Fruit fly (Drosophila melanogaster) whole organism, adult: ENCODE results near the gene CG42676.

ENCODE experiments used
- CG11617 ChIP-seq: fragments of 200-800 bp; sonication (Bioruptor generic); optimal IDR thresholded peaks from 2 replicates; lab custom pipeline; 2017; ENCODE audit warnings: mild to moderate bottlenecking, missing biosample characterization, missing genetic modification reagents, missing genetic modification characterization
- CG12768 ChIP-seq: fragments of 200-800 bp; sonication (Bioruptor generic); optimal IDR thresholded peaks from 2 replicates; lab custom pipeline; 2017; ENCODE audit warnings: missing biosample characterization, missing genetic modification characterization, mild to moderate bottlenecking, moderate library complexity, missing genetic modification reagents
- CG14711 ChIP-seq: fragments of 200-800 bp; sonication (Bioruptor generic); optimal IDR thresholded peaks from 2 replicates; lab custom pipeline; 2018; ENCODE audit warnings: missing biosample characterization, mild to moderate bottlenecking, missing genetic modification characterization, moderate library complexity
- CG1620 ChIP-seq: fragments of 200-800 bp; sonication (Bioruptor generic); optimal IDR thresholded peaks from 2 replicates; lab custom pipeline; 2016; ENCODE audit warnings: missing biosample characterization, missing genetic modification characterization
- CG33017 ChIP-seq: fragments of 200-800 bp; sonication (Bioruptor generic); optimal IDR thresholded peaks from 2 replicates; lab custom pipeline; 2018; ENCODE audit warnings: missing biosample characterization, mild to moderate bottlenecking, missing genetic modification characterization, moderate library complexity
- CG5204 ChIP-seq: fragments of 200-800 bp; sonication (Bioruptor generic); optimal IDR thresholded peaks from 2 replicates; lab custom pipeline; 2016; ENCODE audit warnings: missing biosample characterization, missing genetic modification characterization
- CG7045 ChIP-seq: fragments of 200-800 bp; sonication (Bioruptor generic); optimal IDR thresholded peaks from 2 replicates; lab custom pipeline; 2017; ENCODE audit warnings: missing biosample characterization, mild to moderate bottlenecking, missing genetic modification characterization
- CG7101 ChIP-seq: fragments of 200-800 bp; sonication (Bioruptor generic); optimal IDR thresholded peaks from 2 replicates; lab custom pipeline; 2018; ENCODE audit warnings: missing biosample characterization, mild to moderate bottlenecking, missing genetic modification characterization, moderate library complexity
- Clk ChIP-seq: fragments of 200-800 bp; sonication (Bioruptor generic); optimal IDR thresholded peaks from 2 replicates; lab custom pipeline; 2017; ENCODE audit warnings: missing biosample characterization, missing genetic modification characterization
- Crg-1 ChIP-seq: fragments of 200-800 bp; sonication (Bioruptor generic); optimal IDR thresholded peaks from 2 replicates; lab custom pipeline; 2016; ENCODE audit warnings: missing biosample characterization, missing genetic modification characterization
- Hr96 ChIP-seq: fragments of 200-800 bp; sonication (Bioruptor generic); optimal IDR thresholded peaks from 2 replicates; lab custom pipeline; 2016; ENCODE audit warnings: missing biosample characterization, missing genetic modification characterization
- Mnt ChIP-seq: fragments of 200-800 bp; sonication (Bioruptor generic); optimal IDR thresholded peaks from 2 replicates; lab custom pipeline; 2016; ENCODE audit warnings: missing biosample characterization, mild to moderate bottlenecking, missing genetic modification characterization
- bab1 ChIP-seq: fragments of 200-800 bp; sonication (Bioruptor generic); optimal IDR thresholded peaks from 3 replicates; lab custom pipeline; 2019; ENCODE audit warnings: missing biosample characterization, mild to moderate bottlenecking, missing genetic modification characterization, moderate library complexity
- cic ChIP-seq: fragments of 200-800 bp; sonication (Bioruptor generic); optimal IDR thresholded peaks from 2 replicates; lab custom pipeline; 2017; ENCODE audit warnings: missing biosample characterization, mild to moderate bottlenecking, missing genetic modification characterization, moderate library complexity
- cnc ChIP-seq, 2 experiments: fragments of >200 bp; optimal IDR thresholded peaks; 2 replicates each; lab custom pipeline; 2017
- kay ChIP-seq: fragments of 200-800 bp; sonication (Bioruptor generic); peaks from one replicate; lab custom pipeline; 2016; ENCODE audit warnings: missing biosample characterization, missing genetic modification characterization, borderline replicate concordance
- ovo ChIP-seq: fragments of 200-800 bp; sonication (Bioruptor generic); optimal IDR thresholded peaks from 2 replicates; lab custom pipeline; 2016; ENCODE audit warnings: missing biosample characterization, missing genetic modification characterization
- pad ChIP-seq: fragments of 200-800 bp; sonication (Bioruptor generic); optimal IDR thresholded peaks from 3 replicates; lab custom pipeline; 2017; ENCODE audit warnings: missing biosample characterization, missing genetic modification characterization, mild to moderate bottlenecking, moderate library complexity, missing genetic modification reagents
- tj ChIP-seq: fragments of 200-800 bp; sonication (Bioruptor generic); optimal IDR thresholded peaks from 3 replicates; lab custom pipeline; 2017; ENCODE audit warnings: missing biosample characterization, mild to moderate bottlenecking, missing genetic modification characterization, moderate library complexity
- toe ChIP-seq: fragments of 200-800 bp; sonication (Bioruptor generic); optimal IDR thresholded peaks from 2 replicates; lab custom pipeline; 2016; ENCODE audit warnings: missing biosample characterization, missing genetic modification characterization

The CG42676 gene

DNA sequence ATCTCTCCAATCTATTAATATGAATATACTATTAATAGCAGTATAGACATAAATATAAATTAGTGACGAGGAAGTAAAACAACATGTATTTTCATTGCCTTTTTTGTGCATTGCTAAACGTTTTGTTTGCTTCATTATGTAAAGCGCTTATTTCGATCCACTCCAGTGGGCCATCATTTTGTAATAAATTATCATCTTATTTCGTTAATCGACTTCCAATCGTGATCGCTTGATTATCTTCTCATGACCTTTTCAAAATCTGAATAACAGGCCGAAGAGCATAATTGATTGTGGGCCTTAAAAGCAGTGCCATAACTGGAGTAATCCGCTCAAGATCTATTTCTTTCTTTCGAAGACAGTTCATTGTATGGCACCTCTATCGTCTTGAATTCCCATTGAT is 14.5 kb downstream of the CG42676 start:
- no peak for TF ChIP-seq bab1 (GFP tag; lab: Kevin White, UChicago)
- TF ChIP-seq CG5204 (GFP tag; lab: Kevin White, UChicago): no peak
- TF ChIP-seq CG14711 (tag; lab: Kevin White, UChicago): no peak
- no peak for TF ChIP-seq pad (GFP tag; lab: Kevin White, UChicago)
- TF ChIP-seq Mnt: no peak
- TF ChIP-seq cic (GFP tag; lab: Kevin White, UChicago): no peak
- no peak for TF ChIP-seq cnc (optimal IDR thresholded peaks at IDR 0.05; lab: Kevin White, UChicago)
- no peak for TF ChIP-seq CG7045
- TF ChIP-seq Crg-1 (GFP tag; lab: Kevin White, UChicago): no peak
- no peak for TF ChIP-seq CG7101 (tag; lab: Kevin White, UChicago)
- TF ChIP-seq CG33017 (tag; lab: Kevin White, UChicago): no peak
- TF ChIP-seq ovo: no peak
- no peak for TF ChIP-seq CG12768 (GFP tag; lab: Kevin White, UChicago)
- TF ChIP-seq CG1620 (GFP tag; lab: Kevin White, UChicago): no peak
- TF ChIP-seq toe (GFP tag; lab: Kevin White, UChicago): no peak
- TF ChIP-seq Clk (GFP tag; lab: Kevin White, UChicago): no peak

DNA sequence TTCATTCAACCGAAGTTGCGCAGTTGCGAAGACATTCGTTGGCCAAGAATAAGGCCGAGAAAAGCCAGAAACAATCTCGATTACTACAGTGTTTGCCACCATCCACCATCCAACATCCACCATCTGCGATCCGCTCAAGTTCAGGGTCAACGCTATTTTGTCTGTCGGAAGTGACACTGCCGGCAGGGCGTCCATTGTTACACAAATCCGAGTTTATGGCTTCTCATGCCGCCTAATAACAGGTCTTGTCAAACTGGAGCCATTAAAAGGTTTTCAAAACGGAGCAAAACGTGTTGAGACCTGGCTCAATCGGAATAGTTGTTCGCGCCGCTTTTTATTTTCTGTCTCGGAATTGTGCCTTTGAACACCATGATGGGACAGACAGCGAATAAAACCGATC is 15.9 kb downstream of the CG42676 start:
- TF ChIP-seq Clk (GFP tag; lab: Kevin White, UChicago): no peak
- TF ChIP-seq toe (GFP tag; lab: Kevin White, UChicago): no peak
- no peak for TF ChIP-seq Mnt
- TF ChIP-seq pad (GFP tag; lab: Kevin White, UChicago): no peak
- TF ChIP-seq CG1620 (GFP tag; lab: Kevin White, UChicago): no peak
- no peak for TF ChIP-seq ovo
- TF ChIP-seq CG7045: no peak
- TF ChIP-seq tj: no peak
- no peak for TF ChIP-seq kay (GFP tag; lab: Kevin White, UChicago)
- no peak for TF ChIP-seq CG11617 (GFP tag; lab: Kevin White, UChicago)
- TF ChIP-seq bab1 (GFP tag; lab: Kevin White, UChicago): no peak
- no peak for TF ChIP-seq CG14711 (tag; lab: Kevin White, UChicago)
- no peak for TF ChIP-seq cnc (optimal IDR thresholded peaks at IDR 0.05; lab: Kevin White, UChicago)
- no peak for TF ChIP-seq Crg-1 (GFP tag; lab: Kevin White, UChicago)
- no peak for TF ChIP-seq Hr96
- no peak for TF ChIP-seq CG33017 (tag; lab: Kevin White, UChicago)

DNA sequence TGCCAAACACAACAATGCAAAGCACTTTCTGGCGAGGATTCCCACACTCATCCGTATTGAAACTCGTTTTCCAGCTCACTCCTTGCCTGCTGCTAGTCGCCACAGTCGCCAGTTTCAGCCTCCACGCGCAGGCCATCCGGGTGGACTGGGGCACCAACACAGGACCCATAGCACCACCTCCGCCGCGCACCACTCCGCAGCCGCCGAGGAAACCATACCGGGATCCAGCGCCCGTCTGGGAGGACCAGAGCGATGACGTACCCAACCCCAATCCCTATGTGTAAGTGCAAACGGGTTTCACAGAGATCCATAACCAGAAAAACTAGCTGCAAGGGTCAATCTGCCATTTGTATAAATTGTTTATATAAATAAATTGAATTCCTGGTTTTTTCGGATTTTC is 18.2 kb downstream of the CG42676 start:
- no peak for TF ChIP-seq Mnt
- TF ChIP-seq CG5204 (GFP tag; lab: Kevin White, UChicago): no peak
- no peak for TF ChIP-seq ovo
- no peak for TF ChIP-seq toe (GFP tag; lab: Kevin White, UChicago)
- TF ChIP-seq CG11617 (GFP tag; lab: Kevin White, UChicago): no peak
- TF ChIP-seq Clk (GFP tag; lab: Kevin White, UChicago): no peak
- TF ChIP-seq CG12768 (GFP tag; lab: Kevin White, UChicago): no peak
- TF ChIP-seq Crg-1 (GFP tag; lab: Kevin White, UChicago): no peak
- no peak for TF ChIP-seq CG7101 (tag; lab: Kevin White, UChicago)
- TF ChIP-seq cnc (optimal IDR thresholded peaks at IDR 0.05; lab: Kevin White, UChicago): no peak
- TF ChIP-seq cic (GFP tag; lab: Kevin White, UChicago): no peak
- no peak for TF ChIP-seq CG7045

DNA sequence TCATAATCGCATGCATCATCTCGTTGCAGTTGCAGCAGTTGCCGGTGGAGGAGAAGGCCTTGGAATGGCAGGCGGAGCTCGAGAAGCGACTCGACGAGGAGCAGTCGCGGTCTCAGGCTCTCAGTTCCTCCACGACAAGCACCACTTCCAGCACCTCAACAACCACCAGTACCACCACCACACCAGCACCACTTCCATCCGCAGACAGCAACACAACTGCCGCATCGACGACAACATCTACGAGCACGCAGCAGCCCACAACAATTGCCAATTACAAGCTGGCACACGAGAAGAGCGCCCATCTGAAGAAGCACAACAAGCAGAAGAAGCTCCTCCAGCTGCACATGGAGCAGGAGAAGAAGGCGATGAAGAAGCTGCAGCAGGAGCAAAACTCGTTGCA is 19.5 kb downstream of the CG42676 start:
- TF ChIP-seq Hr96 (no peak), CG11617 (GFP tag; lab: Kevin White, UChicago) (no peak), CG1620 (GFP tag; lab: Kevin White, UChicago) (no peak), pad (GFP tag; lab: Kevin White, UChicago) (no peak), CG7045 (no peak), CG7101 (tag; lab: Kevin White, UChicago) (no peak), kay (GFP tag; lab: Kevin White, UChicago) (no peak), ovo (no peak), bab1 (GFP tag; lab: Kevin White, UChicago) (no peak), Clk (GFP tag; lab: Kevin White, UChicago) (no peak), CG5204 (GFP tag; lab: Kevin White, UChicago) (no peak), CG12768 (GFP tag; lab: Kevin White, UChicago) (no peak), Mnt (no peak), CG14711 (tag; lab: Kevin White, UChicago) (no peak), CG33017 (tag; lab: Kevin White, UChicago) (no peak), cnc (optimal IDR thresholded peaks at IDR 0.05; lab: Kevin White, UChicago) (no peak), Crg-1 (GFP tag; lab: Kevin White, UChicago) (no peak), cic (GFP tag; lab: Kevin White, UChicago) (no peak), toe (GFP tag; lab: Kevin White, UChicago) (no peak), tj (no peak)

DNA sequence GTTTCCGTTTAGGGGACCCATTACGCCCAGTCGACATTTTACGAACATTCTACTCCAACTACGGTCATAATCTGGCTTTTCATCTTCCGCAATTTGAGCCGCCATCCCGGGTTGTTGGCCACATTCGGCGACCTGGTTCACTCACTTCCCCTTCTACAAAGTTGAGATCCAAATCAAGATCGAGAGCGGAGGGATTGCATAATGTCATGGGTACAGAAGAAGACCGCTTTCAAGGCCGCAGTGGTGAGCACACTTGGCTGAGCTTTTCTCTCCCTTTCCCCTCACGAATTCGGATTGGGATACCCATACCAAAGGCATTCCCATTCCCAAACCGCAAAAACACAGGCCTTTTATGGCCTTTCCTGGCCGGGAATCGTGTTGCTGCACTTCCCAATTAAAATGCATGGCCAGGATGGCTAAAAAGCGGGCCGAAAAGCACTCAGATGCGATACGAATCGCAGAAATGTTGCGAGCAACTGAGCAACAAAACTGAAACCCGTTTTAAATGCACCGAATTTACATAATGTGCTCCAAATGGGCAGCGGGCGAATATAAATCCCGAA is 25.0 kb downstream of the CG42676 start:
- TF ChIP-seq CG33017 (tag; lab: Kevin White, UChicago): no peak
- no peak for TF ChIP-seq Crg-1 (GFP tag; lab: Kevin White, UChicago)
- TF ChIP-seq CG5204 (GFP tag; lab: Kevin White, UChicago): no peak
- TF ChIP-seq CG14711 (tag; lab: Kevin White, UChicago): no peak
- no peak for TF ChIP-seq Mnt
- no peak for TF ChIP-seq cic (GFP tag; lab: Kevin White, UChicago)
- no peak for TF ChIP-seq bab1 (GFP tag; lab: Kevin White, UChicago)
- TF ChIP-seq toe (GFP tag; lab: Kevin White, UChicago): no peak
- no peak for TF ChIP-seq CG7101 (tag; lab: Kevin White, UChicago)
- TF ChIP-seq pad (GFP tag; lab: Kevin White, UChicago): no peak
- no peak for TF ChIP-seq tj
- no peak for TF ChIP-seq kay (GFP tag; lab: Kevin White, UChicago)
- no peak for TF ChIP-seq CG12768 (GFP tag; lab: Kevin White, UChicago)
- TF ChIP-seq ovo: no peak
- no peak for TF ChIP-seq CG7045
